Worm (Caenorhabditis elegans) whole organism, L4 larva: ENCODE measurements around the gene C16D9.6.

ENCODE experiments used
- F10B5.3 ChIP-seq: sonication (generic microtip); optimal IDR thresholded peaks from 2 replicates; lab custom pipeline; 2016; ENCODE audit warnings: mild to moderate bottlenecking, missing genetic modification characterization, missing compliant biosample characterization
- R02D3.7 ChIP-seq: fragments of 150-350 bp; sonication (generic microtip); optimal IDR thresholded peaks from 3 replicates; lab custom pipeline; 2014; ENCODE audit warnings: missing biosample characterization, missing genetic modification characterization
- T20F7.1 ChIP-seq: fragments of 200-800 bp; sonication (Bioruptor generic); optimal IDR thresholded peaks from 2 replicates; lab custom pipeline; 2018; ENCODE audit warnings: mild to moderate bottlenecking, missing genetic modification characterization, missing compliant biosample characterization
- Y75B8A.6 ChIP-seq: fragments of 200-800 bp; sonication (Bioruptor generic); IDR thresholded peaks from 2 replicates; pipeline ENCODE4 v1.3.6; 2022; ENCODE audit warnings: missing genetic modification reagents, missing genetic modification characterization, missing compliant biosample characterization
- aly-2 ChIP-seq: sonication (generic microtip); optimal IDR thresholded peaks from 2 replicates; lab custom pipeline; 2018; ENCODE audit warnings: missing biosample characterization, missing genetic modification characterization
- dmd-8 ChIP-seq: fragments of 200-800 bp; sonication (Bioruptor generic); IDR thresholded peaks from 2 replicates; pipeline ENCODE4 v1.3.6; 2022; ENCODE audit warnings: missing genetic modification characterization, missing compliant biosample characterization
- egl-27 ChIP-seq: sonication (generic microtip); optimal IDR thresholded peaks from 3 replicates; lab custom pipeline; 2017; ENCODE audit warnings: missing biosample characterization, missing genetic modification reagents, missing genetic modification characterization
- fos-1 ChIP-seq: fragments of 150-350 bp; optimal IDR thresholded peaks from 2 replicates; lab custom pipeline; 2014; ENCODE audit warnings: missing biosample characterization, missing genetic modification characterization
- lin-15B ChIP-seq: fragments of 150-350 bp; sonication (generic microtip); optimal IDR thresholded peaks from 3 replicates; lab custom pipeline; 2014; ENCODE audit warnings: missing biosample characterization, missing genetic modification characterization
- nhr-25 ChIP-seq: sonication (generic microtip); optimal IDR thresholded peaks from 2 replicates; lab custom pipeline; 2017; ENCODE audit warnings: missing genetic modification characterization, mild to moderate bottlenecking, missing compliant biosample characterization, antibody characterized with exemption, moderate library complexity, borderline replicate concordance; ENCODE audit not compliant: insufficient read depth
- rbr-2 ChIP-seq: sonication (generic microtip); optimal IDR thresholded peaks from 2 replicates; lab custom pipeline; 2016; ENCODE audit warnings: missing genotype, missing genetic modification characterization, missing compliant biosample characterization
- set-16 ChIP-seq: fragments of 200-800 bp; sonication (Bioruptor generic); IDR thresholded peaks from 2 replicates; pipeline ENCODE4 v1.3.6; 2022; ENCODE audit warnings: missing genetic modification reagents, missing genetic modification characterization, missing compliant biosample characterization
- zip-11 ChIP-seq: fragments of 200-800 bp; sonication (Bioruptor generic); IDR thresholded peaks from 2 replicates; pipeline ENCODE4 v1.3.6; 2022; ENCODE audit warnings: missing genetic modification characterization, missing compliant biosample characterization

DNA sequence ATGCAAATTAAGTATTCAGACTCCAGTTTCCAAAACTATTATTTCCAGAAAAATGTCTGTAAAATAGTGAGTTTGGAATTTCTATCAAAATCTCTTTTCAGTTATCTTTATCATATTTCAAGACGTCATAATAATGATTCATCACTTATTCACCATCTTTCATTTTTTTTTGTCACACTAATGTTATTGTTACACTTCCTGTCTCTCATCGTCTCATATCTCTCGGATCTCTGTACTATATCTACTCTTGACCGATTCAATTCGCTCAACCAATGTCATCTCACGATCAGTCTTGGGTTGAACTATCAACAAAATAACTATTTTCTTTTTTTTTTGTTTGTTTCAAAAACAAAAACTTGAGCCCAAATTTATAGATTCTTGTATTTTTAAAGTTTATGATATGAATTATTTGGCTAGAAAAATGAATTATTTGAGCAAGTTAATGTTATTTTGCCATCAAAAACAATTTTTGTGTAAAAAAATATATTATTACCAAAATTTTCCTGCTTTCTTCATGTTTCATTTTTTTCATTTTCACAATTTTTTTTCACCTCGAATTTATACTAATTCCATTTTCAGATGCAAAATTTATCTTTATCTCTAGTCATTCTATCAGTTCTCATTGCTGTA, 48.8 kb downstream of the C16D9.6 start, which contains the start of gene cri-2:
- TF ChIP-seq T20F7.1 (peak; percentile 30), R02D3.7 (tag; lab: Kevin White, UChicago) (no peak), F10B5.3 (tag; lab: Kevin White, UChicago) (no peak), rbr-2 (tag; lab: Kevin White, UChicago) (no peak), egl-27 (tag; lab: Kevin White, UChicago) (no peak), zip-11 (no peak), Y75B8A.6 (GFP tag; lab: Robert Waterston, UW) (no peak), fos-1 (tag; lab: Kevin White, UChicago) (no peak), dmd-8 (GFP tag; lab: Robert Waterston, UW) (no peak), nhr-25 (tag; lab: Kevin White, UChicago) (no peak), aly-2 (tag; lab: Kevin White, UChicago) (no peak), set-16 (GFP tag; lab: Robert Waterston, UW) (no peak), lin-15B (tag; lab: Kevin White, UChicago) (no peak)
